Fruit fly (Drosophila melanogaster) whole organism, embryonic: Measurements from ENCODE around the gene CG33107.

Experiments used
- Aef1 ChIP-seq: fragments of 200-800 bp; sonication (Bioruptor generic); IDR thresholded peaks from 3 replicates; pipeline ENCODE4 v1.3.6; 2022; ENCODE audit warnings: missing biosample characterization, missing genetic modification characterization
- Asciz ChIP-seq: fragments of 200-800 bp; sonication (Bioruptor generic); optimal IDR thresholded peaks from 2 replicates; lab custom pipeline; 2017; ENCODE audit warnings: missing biosample characterization, mild to moderate bottlenecking, missing genetic modification characterization, missing genetic modification reagents
- CG10209 ChIP-seq: fragments of 200-800 bp; sonication (Bioruptor generic); optimal IDR thresholded peaks from 3 replicates; lab custom pipeline; 2017; ENCODE audit warnings: missing biosample characterization, mild to moderate bottlenecking, missing genetic modification characterization, missing genetic modification reagents
- CG10959 ChIP-seq: fragments of 200-800 bp; sonication (Bioruptor generic); IDR thresholded peaks from 2 replicates; pipeline ENCODE4 v1.3.6; 2022; ENCODE audit warnings: missing biosample characterization, missing genetic modification characterization
- CG14667 ChIP-seq: fragments of 200-800 bp; sonication (Bioruptor generic); IDR thresholded peaks from 2 replicates; pipeline ENCODE4 v1.3.6; 2022; ENCODE audit warnings: missing biosample characterization, missing genetic modification characterization
- CG14710 ChIP-seq: fragments of 200-800 bp; sonication (Bioruptor generic); optimal IDR thresholded peaks from 3 replicates; lab custom pipeline; 2019; ENCODE audit warnings: missing biosample characterization, mild to moderate bottlenecking, missing genetic modification characterization, moderate library complexity
- CG15696 ChIP-seq: fragments of 200-800 bp; sonication (Bioruptor generic); optimal IDR thresholded peaks from 2 replicates; lab custom pipeline; 2019; ENCODE audit warnings: missing biosample characterization, mild to moderate bottlenecking, missing genetic modification characterization, moderate library complexity
- CG2712 ChIP-seq: fragments of 200-800 bp; optimal IDR thresholded peaks from 3 replicates; lab custom pipeline; 2019; ENCODE audit warnings: missing biosample characterization, mild to moderate bottlenecking, missing genetic modification characterization, moderate library complexity
- CG30431 ChIP-seq: fragments of 200-800 bp; sonication (Bioruptor generic); optimal IDR thresholded peaks from 2 replicates; lab custom pipeline; 2017; ENCODE audit warnings: missing biosample characterization, missing genetic modification characterization
- CG31365 ChIP-seq: fragments of 200-800 bp; sonication (Bioruptor generic); optimal IDR thresholded peaks from 2 replicates; lab custom pipeline; 2018; ENCODE audit warnings: missing biosample characterization, mild to moderate bottlenecking, missing genetic modification characterization
- CG31388 ChIP-seq: fragments of 200-800 bp; sonication (Bioruptor generic); optimal IDR thresholded peaks from 2 replicates; lab custom pipeline; 2016; ENCODE audit warnings: missing biosample characterization, missing genetic modification characterization
- CG3281 ChIP-seq: fragments of 200-800 bp; sonication (Bioruptor generic); optimal IDR thresholded peaks from 3 replicates; lab custom pipeline; 2017; ENCODE audit warnings: missing biosample characterization, mild to moderate bottlenecking, missing genetic modification characterization
- CG3838 ChIP-seq: fragments of 200-800 bp; sonication (Bioruptor generic); optimal IDR thresholded peaks from 3 replicates; lab custom pipeline; 2016; ENCODE audit warnings: missing biosample characterization, missing genetic modification characterization
- CG3847 ChIP-seq: fragments of 200-800 bp; sonication (Bioruptor generic); IDR thresholded peaks from 2 replicates; pipeline ENCODE4 v1.3.6; 2022; ENCODE audit warnings: missing biosample characterization, missing genetic modification characterization
- CG4282 ChIP-seq: fragments of 200-800 bp; sonication (Bioruptor generic); optimal IDR thresholded peaks from 2 replicates; lab custom pipeline; 2016; ENCODE audit warnings: missing biosample characterization, missing genetic modification characterization
- CG4360 ChIP-seq: fragments of 200-800 bp; sonication (Bioruptor generic); IDR thresholded peaks from 2 replicates; pipeline ENCODE4 v1.3.6; 2022; ENCODE audit warnings: missing biosample characterization, missing genetic modification characterization
- CG4424 ChIP-seq: fragments of 200-800 bp; sonication (Bioruptor generic); optimal IDR thresholded peaks from 3 replicates; lab custom pipeline; 2016; ENCODE audit warnings: missing biosample characterization, missing genetic modification characterization
- CG4617 ChIP-seq: fragments of 200-800 bp; sonication (Bioruptor generic); optimal IDR thresholded peaks from 3 replicates; lab custom pipeline; 2016; ENCODE audit warnings: missing biosample characterization, missing genetic modification characterization, borderline replicate concordance
- CG7786 ChIP-seq: fragments of 200-800 bp; sonication (Bioruptor generic); optimal IDR thresholded peaks from 2 replicates; lab custom pipeline; 2016; ENCODE audit warnings: missing biosample characterization, missing genetic modification characterization
- CG9876 ChIP-seq: fragments of 200-800 bp; sonication (Bioruptor generic); optimal IDR thresholded peaks from 2 replicates; lab custom pipeline; 2016; ENCODE audit warnings: missing biosample characterization, missing genetic modification characterization
- Chrac-16 ChIP-seq: fragments of 200-800 bp; sonication (Bioruptor generic); optimal IDR thresholded peaks from 3 replicates; lab custom pipeline; 2016; ENCODE audit warnings: missing biosample characterization, missing genetic modification characterization
- Dbx ChIP-seq: fragments of 200-800 bp; sonication (Bioruptor generic); IDR thresholded peaks from 3 replicates; pipeline ENCODE4 v1.3.6; 2022; ENCODE audit warnings: missing biosample characterization, missing genetic modification characterization
- Ets97D ChIP-seq: fragments of 200-800 bp; sonication (Bioruptor generic); optimal IDR thresholded peaks from 3 replicates; lab custom pipeline; 2016; ENCODE audit warnings: missing biosample characterization, missing genetic modification characterization
- Hand ChIP-seq: fragments of 200-800 bp; sonication (Bioruptor generic); optimal IDR thresholded peaks from 2 replicates; lab custom pipeline; 2017; ENCODE audit warnings: mild to moderate bottlenecking, missing biosample characterization, missing genetic modification reagents, missing genetic modification characterization
- Hr51 ChIP-seq, 2 experiments: fragments of 200-800 bp; sonication (Bioruptor generic); optimal IDR thresholded peaks; 2 replicates in 1 of 2; 3 replicates in 1 of 2; lab custom pipeline; 2016 to 2018; ENCODE audit warnings: missing biosample characterization in 2 of 2, missing genetic modification characterization in 2 of 2, mild to moderate bottlenecking in 1 of 2, moderate library complexity in 1 of 2
- Hr78 ChIP-seq, 2 experiments: fragments of 200-800 bp in 1 of 2; fragments of >200 bp in 1 of 2; sonication (Bioruptor generic) in 1 of 2; optimal IDR thresholded peaks; 2 replicates each; lab custom pipeline; 2017 to 2019; ENCODE audit warnings: missing biosample characterization in 2 of 2, missing genetic modification characterization in 2 of 2, mild to moderate bottlenecking in 1 of 2, moderate library complexity in 1 of 2
- Mad ChIP-seq: fragments of 200-800 bp; sonication (Bioruptor generic); optimal IDR thresholded peaks from 2 replicates; lab custom pipeline; 2016; ENCODE audit warnings: missing biosample characterization, missing genetic modification characterization
- Mrtf ChIP-seq: fragments of 200-800 bp; sonication (Bioruptor generic); IDR thresholded peaks from 3 replicates; pipeline ENCODE4 v1.3.6; 2022; ENCODE audit warnings: missing biosample characterization, missing genetic modification characterization
- NC2β ChIP-seq: fragments of 200-800 bp; sonication (Bioruptor generic); optimal IDR thresholded peaks from 2 replicates; lab custom pipeline; 2016; ENCODE audit warnings: missing biosample characterization, missing genetic modification characterization
- Sox102F ChIP-seq: fragments of 200-800 bp; sonication (Bioruptor generic); optimal IDR thresholded peaks from 2 replicates; lab custom pipeline; 2018; ENCODE audit warnings: missing biosample characterization, mild to moderate bottlenecking, missing genetic modification characterization, moderate library complexity
- ab ChIP-seq: fragments of 200-800 bp; sonication (Bioruptor generic); optimal IDR thresholded peaks from 2 replicates; lab custom pipeline; 2016; ENCODE audit warnings: missing biosample characterization, missing genetic modification characterization
- ase ChIP-seq: fragments of 200-800 bp; sonication (Bioruptor generic); IDR thresholded peaks from 3 replicates; pipeline ENCODE4 v1.3.6; 2022; ENCODE audit warnings: missing biosample characterization, missing genetic modification characterization
- az2 ChIP-seq: fragments of 200-800 bp; sonication (Bioruptor generic); optimal IDR thresholded peaks from 3 replicates; lab custom pipeline; 2016; ENCODE audit warnings: missing biosample characterization, missing genetic modification characterization
- bab2 ChIP-seq: fragments of 200-800 bp; sonication (Bioruptor generic); optimal IDR thresholded peaks from 2 replicates; lab custom pipeline; 2016; ENCODE audit warnings: missing biosample characterization, missing genetic modification characterization
- chn ChIP-seq: fragments of 200-800 bp; sonication (Bioruptor generic); optimal IDR thresholded peaks from 2 replicates; lab custom pipeline; 2016; ENCODE audit warnings: missing biosample characterization, missing genetic modification characterization
- emc ChIP-seq: fragments of 200-800 bp; sonication (Bioruptor generic); optimal IDR thresholded peaks from 2 replicates; lab custom pipeline; 2016; ENCODE audit warnings: missing biosample characterization, missing genetic modification characterization
- fd102C ChIP-seq: fragments of 200-800 bp; sonication (Bioruptor generic); optimal IDR thresholded peaks from 2 replicates; lab custom pipeline; 2018; ENCODE audit warnings: missing biosample characterization, mild to moderate bottlenecking, missing genetic modification characterization, moderate library complexity
- gfzf ChIP-seq: fragments of 200-800 bp; sonication (Bioruptor generic); optimal IDR thresholded peaks from 2 replicates; lab custom pipeline; 2016; ENCODE audit warnings: missing biosample characterization, mild to moderate bottlenecking, missing genetic modification characterization, moderate library complexity
- ham ChIP-seq: fragments of 200-800 bp; sonication (Bioruptor generic); IDR thresholded peaks from 2 replicates; pipeline ENCODE4 v1.3.6; 2022; ENCODE audit warnings: missing biosample characterization, missing genetic modification characterization
- her ChIP-seq: fragments of 200-800 bp; sonication (Bioruptor generic); optimal IDR thresholded peaks from 2 replicates; lab custom pipeline; 2016; ENCODE audit warnings: missing biosample characterization, missing genetic modification characterization
- hkb ChIP-seq, 2 experiments: fragments of 200-800 bp in 1 of 2; fragments of >200 bp in 1 of 2; sonication (Bioruptor generic) in 1 of 2; IDR thresholded peaks in 1 of 2; optimal IDR thresholded peaks in 1 of 2; 2 replicates each; pipeline versions ENCODE4 v1.3.6 to Lab custom; 2017 to 2022; ENCODE audit warnings: missing biosample characterization in 1 of 2, missing genetic modification characterization in 1 of 2
- jigr1 ChIP-seq: fragments of 200-800 bp; sonication (Bioruptor generic); IDR thresholded peaks from 3 replicates; pipeline ENCODE4 v1.3.6; 2022; ENCODE audit warnings: missing biosample characterization, missing genetic modification characterization
- lilli ChIP-seq: fragments of 200-800 bp; sonication (Bioruptor generic); optimal IDR thresholded peaks from 3 replicates; lab custom pipeline; 2016; ENCODE audit warnings: missing biosample characterization, missing genetic modification characterization
- lov ChIP-seq, 2 experiments: fragments of 200-800 bp in 1 of 2; fragments of >200 bp in 1 of 2; sonication (Bioruptor generic) in 1 of 2; IDR thresholded peaks in 1 of 2; optimal IDR thresholded peaks in 1 of 2; 2 replicates in 1 of 2; 3 replicates in 1 of 2; pipeline versions ENCODE4 v1.3.6 to Lab custom; 2017 to 2022; ENCODE audit warnings: missing biosample characterization in 1 of 2, missing genetic modification characterization in 1 of 2
- odd ChIP-seq: fragments of 200-800 bp; sonication (Bioruptor generic); optimal IDR thresholded peaks from 2 replicates; lab custom pipeline; 2017; ENCODE audit warnings: missing biosample characterization, mild to moderate bottlenecking, missing genetic modification characterization
- onecut ChIP-seq: fragments of 200-800 bp; sonication (Bioruptor generic); IDR thresholded peaks from 2 replicates; pipeline ENCODE4 v1.3.6; 2022; ENCODE audit warnings: missing biosample characterization, missing genetic modification characterization
- prd ChIP-seq, 3 experiments: fragments of >200 bp in 2 of 3; fragments of 200-800 bp in 1 of 3; sonication (Bioruptor generic) in 1 of 3; optimal IDR thresholded peaks in 2 of 3; IDR thresholded peaks in 1 of 3; 2 replicates in 2 of 3; 3 replicates in 1 of 3; pipeline versions ENCODE4 v1.3.6 to Lab custom; 2017 to 2022; ENCODE audit warnings: missing biosample characterization in 1 of 3, missing genetic modification characterization in 1 of 3
- pum ChIP-seq: fragments of 200-800 bp; sonication (Bioruptor generic); optimal IDR thresholded peaks from 2 replicates; lab custom pipeline; 2016; ENCODE audit warnings: missing biosample characterization, missing genetic modification characterization

Gene CG33107

DNA sequence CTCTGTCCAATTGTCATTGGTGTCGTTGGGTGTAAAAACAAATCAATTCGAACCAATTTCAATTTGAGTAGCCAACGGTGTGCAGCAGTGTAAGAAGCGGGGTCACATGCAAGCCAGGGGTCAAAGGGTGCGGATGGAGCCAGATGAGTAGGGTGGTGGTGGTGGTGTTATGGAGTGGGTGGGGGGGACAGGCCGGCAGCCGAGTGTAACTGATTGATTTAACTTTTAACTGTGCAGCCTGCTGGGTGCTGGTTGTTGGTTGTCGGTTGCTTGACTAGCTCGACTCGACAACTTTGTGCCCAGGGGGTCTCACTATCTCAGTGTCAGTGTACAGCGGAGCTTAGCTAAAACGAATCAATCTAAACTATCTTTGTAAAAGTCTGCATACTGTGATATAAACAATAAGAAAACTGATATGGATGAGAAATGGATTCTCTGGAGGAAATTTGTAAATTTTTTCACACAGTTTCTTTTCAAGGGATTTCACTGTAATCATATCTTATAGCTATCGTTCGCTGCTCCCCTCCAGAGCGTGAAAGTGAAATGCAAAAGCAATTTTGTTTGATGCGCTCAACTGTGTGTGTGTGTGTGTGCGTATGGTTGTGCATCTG, 12.9 kb upstream of the CG33107 start (continued):
- TF ChIP-seq Dbx (GFP tag; lab: Robert Waterston, UW): peak; percentile 55; the same call in 1 of the 3 replicates
- TF ChIP-seq CG15696: no peak
- TF ChIP-seq CG3838: no peak
- TF ChIP-seq hkb (optimal IDR thresholded peaks at IDR 0.05; lab: Kevin White, UChicago): no peak
- TF ChIP-seq hkb (GFP tag; IDR thresholded peaks at IDR 0.05; lab: Robert Waterston, UW): peak; percentile 79
- TF ChIP-seq CG7786 (GFP tag; lab: Kevin White, UChicago): peak; percentile 46
- TF ChIP-seq prd (optimal IDR thresholded peaks at IDR 0.05; lab: Kevin White, UChicago): no peak
- TF ChIP-seq prd (GFP tag; IDR thresholded peaks at IDR 0.05; lab: Robert Waterston, UW): peak; percentile 86
- TF ChIP-seq CG10959: peak; percentile 56
- TF ChIP-seq CG31365 (tag; lab: Kevin White, UChicago): peak; percentile 10
- peak; percentile 59 for TF ChIP-seq CG3847 (GFP tag; lab: Robert Waterston, UW)
- 0 out of 3 replicates have a peak, but pooled peaks have one; percentile 9 for TF ChIP-seq Mrtf (GFP tag; lab: Robert Waterston, UW)
- TF ChIP-seq onecut: peak; percentile 68
- TF ChIP-seq CG4617 (GFP tag; lab: Kevin White, UChicago): no peak
- peak; percentile 77 for TF ChIP-seq CG14667 (GFP tag; lab: Robert Waterston, UW)
- TF ChIP-seq az2 (GFP tag; lab: Kevin White, UChicago): peak; percentile 82
- peak; percentile 31 for TF ChIP-seq CG9876
- TF ChIP-seq Mad (GFP tag; lab: Kevin White, UChicago): no peak
- TF ChIP-seq ab (GFP tag; lab: Kevin White, UChicago): no peak
- peak; percentile 65; the same call in 1 of the 3 replicates for TF ChIP-seq ase
- TF ChIP-seq CG3281 (GFP tag; lab: Kevin White, UChicago): no peak
- peak; percentile 64 for TF ChIP-seq bab2 (GFP tag; lab: Kevin White, UChicago)
- peak; percentile 66 for TF ChIP-seq Chrac-16
- no peak for TF ChIP-seq CG4424 (GFP tag; lab: Kevin White, UChicago)
- peak; percentile 60; the same call in 2 of the 3 replicates for TF ChIP-seq jigr1 (GFP tag; lab: Robert Waterston, UW)
- peak; percentile 87 for TF ChIP-seq Sox102F (GFP tag; lab: Kevin White, UChicago)
- TF ChIP-seq Hand (GFP tag; lab: Kevin White, UChicago): no peak
- peak; percentile 13 for TF ChIP-seq Ets97D
- no peak for TF ChIP-seq Asciz (GFP tag; lab: Kevin White, UChicago)
- no peak for TF ChIP-seq Hr51 (GFP tag; optimal IDR thresholded peaks at IDR 0.05; lab: Kevin White, UChicago)
- TF ChIP-seq emc (GFP tag; lab: Kevin White, UChicago): no peak
- TF ChIP-seq CG14710 (tag; lab: Kevin White, UChicago): peak; percentile 50
- TF ChIP-seq gfzf (GFP tag; lab: Kevin White, UChicago): no peak
- TF ChIP-seq Aef1 (GFP tag; lab: Robert Waterston, UW): peak; percentile 72
- peak; percentile 55 for TF ChIP-seq her (GFP tag; lab: Kevin White, UChicago)
- peak in 1 of 2 experiments; percentile 87 for TF ChIP-seq Hr78 (GFP tag; optimal IDR thresholded peaks at IDR 0.05; lab: Kevin White, UChicago)
- TF ChIP-seq CG2712 (tag; lab: Kevin White, UChicago): peak; percentile 81
- peak; percentile 66 for TF ChIP-seq odd
- TF ChIP-seq NC2β: peak; percentile 62
- TF ChIP-seq CG10209 (GFP tag; lab: Kevin White, UChicago): peak; percentile 55
- TF ChIP-seq ham (GFP tag; lab: Robert Waterston, UW): no peak
- TF ChIP-seq CG31388 (GFP tag; lab: Kevin White, UChicago): peak; percentile 20
- TF ChIP-seq pum: peak; percentile 75
- TF ChIP-seq lilli (GFP tag; lab: Kevin White, UChicago): peak; percentile 55
- no peak for TF ChIP-seq CG4282 (GFP tag; lab: Kevin White, UChicago)
- TF ChIP-seq chn (GFP tag; lab: Kevin White, UChicago): peak; percentile 41
- TF ChIP-seq lov (optimal IDR thresholded peaks at IDR 0.05; lab: Kevin White, UChicago): no peak
- TF ChIP-seq lov (GFP tag; IDR thresholded peaks at IDR 0.05; lab: Robert Waterston, UW): peak; percentile 81
- peak; percentile 47 for TF ChIP-seq CG30431 (GFP tag; lab: Kevin White, UChicago)
- TF ChIP-seq fd102C (GFP tag; lab: Kevin White, UChicago): no peak
- peak; percentile 32; the same call in 1 of the 2 replicates for TF ChIP-seq CG4360
